In the genomic region with DNA sequence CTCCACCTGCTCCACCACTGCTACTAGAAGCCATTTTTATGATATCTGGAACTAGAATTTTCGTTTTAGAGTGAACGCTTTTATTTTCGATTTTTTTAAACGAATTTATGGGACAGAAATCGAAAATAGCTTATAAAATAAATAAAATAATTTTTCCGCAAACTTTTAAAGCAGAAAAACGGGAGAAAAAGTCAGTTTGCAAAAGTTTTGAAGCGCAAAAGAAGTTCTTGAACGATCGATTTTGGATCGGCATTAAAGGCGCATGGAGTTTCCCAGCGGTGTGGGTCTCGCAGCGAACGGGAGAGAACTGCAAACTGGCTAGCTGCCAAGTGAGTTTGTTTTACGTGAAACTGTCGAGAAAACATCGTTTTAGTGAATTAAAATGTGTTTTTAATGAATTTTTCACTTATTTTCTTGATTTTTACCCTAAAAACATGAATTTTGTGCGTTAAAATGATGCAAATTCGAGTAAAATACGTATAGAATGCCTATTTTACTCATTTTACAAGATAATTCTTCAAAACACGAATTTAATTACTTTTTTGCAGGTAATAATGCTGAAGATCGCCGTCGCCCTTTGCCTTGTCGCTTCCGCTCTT, we compare ENCODE assay signal across 3 worm cellular contexts.
TF ChIP-seq lines count a peak whose summit lies in the region.

TSS of gene ccf-1 (minus strand) at position 51 of the 599 bp plus-strand sequence.
TSS of gene trap-4 (plus strand) at position 549 of the 599 bp plus-strand sequence.

TF ChIP-seq in whole organism, L1 larva, 84 proteins besides CTCF, POLR2A, EP300 and RAD21 (continued from another document):
- TF ChIP-seq ztf-4 (tag; optimal IDR thresholded peaks at IDR 0.05; lab: Kevin White, UChicago) = peak; percentile 20
- no peak for TF ChIP-seq unc-30 (tag; optimal IDR thresholded peaks at IDR 0.05; lab: Kevin White, UChicago)
- TF ChIP-seq lin-15B (tag; optimal IDR thresholded peaks at IDR 0.05; lab: Kevin White, UChicago) = peak; percentile 16
- TF ChIP-seq vab-15 (tag; optimal IDR thresholded peaks at IDR 0.05; lab: Kevin White, UChicago) = no peak
- peak; percentile 67 to 76 for TF ChIP-seq efl-1 (optimal IDR thresholded peaks at IDR 0.05; lab: Kevin White, UChicago)
- peak; percentile 62 to 94 for TF ChIP-seq efl-1 (GFP tag; optimal IDR thresholded peaks at IDR 0.05 in 1 of 2; lab: Kevin White, UChicago)
- no peak for TF ChIP-seq nhr-84 (tag; optimal IDR thresholded peaks at IDR 0.05; lab: Kevin White, UChicago)
- TF ChIP-seq F16B12.6 (tag; optimal IDR thresholded peaks at IDR 0.05; lab: Kevin White, UChicago) = peak; percentile 49
- peak; percentile 20 for TF ChIP-seq nhr-90 (tag; optimal IDR thresholded peaks at IDR 0.05; lab: Kevin White, UChicago; ENCODE audit: poor library complexity)
- peak; percentile 29 for TF ChIP-seq jun-1 (tag; optimal IDR thresholded peaks at IDR 0.05; lab: Kevin White, UChicago)
- TF ChIP-seq aly-2 (tag; optimal IDR thresholded peaks at IDR 0.05; lab: Kevin White, UChicago) = peak; percentile 7
- no peak for TF ChIP-seq fkh-10 (GFP tag; optimal IDR thresholded peaks at IDR 0.05; lab: Kevin White, UChicago)
- TF ChIP-seq hpl-2 (GFP tag; optimal IDR thresholded peaks at IDR 0.05; lab: Kevin White, UChicago) = no peak
- TF ChIP-seq irx-1 (tag; optimal IDR thresholded peaks at IDR 0.05; lab: Kevin White, UChicago) = no peak
- peak; percentile 7 for TF ChIP-seq fkh-8 (tag; optimal IDR thresholded peaks at IDR 0.05; lab: Kevin White, UChicago)
- peak; percentile 40 for TF ChIP-seq xbp-1 (tag; optimal IDR thresholded peaks at IDR 0.05; lab: Kevin White, UChicago)
- peak; percentile 58 for TF ChIP-seq nhr-71 (tag; optimal IDR thresholded peaks at IDR 0.05; lab: Kevin White, UChicago)
- peak; percentile 6 for TF ChIP-seq swsn-7 (tag; optimal IDR thresholded peaks at IDR 0.05; lab: Kevin White, UChicago)

TF ChIP-seq in whole organism, L2 larva, 48 proteins besides CTCF, POLR2A, EP300 and RAD21 (continued from another document):
- TF ChIP-seq peb-1 (tag; optimal IDR thresholded peaks at IDR 0.05; lab: Kevin White, UChicago) (no peak), F13H6.1 (tag; optimal IDR thresholded peaks at IDR 0.05; lab: Kevin White, UChicago) (peak; percentile 16), elt-1 (tag; optimal IDR thresholded peaks at IDR 0.05; lab: Kevin White, UChicago) (no peak), unc-39 (tag; optimal IDR thresholded peaks at IDR 0.05; lab: Kevin White, UChicago) (no peak), aly-2 (tag; optimal IDR thresholded peaks at IDR 0.05; lab: Kevin White, UChicago) (no peak)

TF ChIP-seq in whole organism, young adult, 124 proteins besides CTCF, POLR2A, EP300 and RAD21 (continued from another document):
- TF ChIP-seq attf-5 (GFP tag; optimal IDR thresholded peaks at IDR 0.05; lab: Kevin White, UChicago) = no peak
- TF ChIP-seq snpc-1.1 (tag; optimal IDR thresholded peaks at IDR 0.05; lab: Kevin White, UChicago; ENCODE audit: insufficient read depth) = no peak
- no peak for TF ChIP-seq F23B12.7 (tag; optimal IDR thresholded peaks at IDR 0.05; lab: Kevin White, UChicago; ENCODE audit: insufficient read depth)
- TF ChIP-seq ceh-27 (GFP tag; optimal IDR thresholded peaks at IDR 0.05; lab: Kevin White, UChicago) = no peak
- TF ChIP-seq zim-3 (tag; optimal IDR thresholded peaks at IDR 0.05; lab: Kevin White, UChicago) = no peak
